Worm (Caenorhabditis elegans) whole organism, L1 larva: Measurements from ENCODE around the gene R07B1.13.

Source experiments
- C16A3.4 ChIP-seq: fragments of 150-350 bp; optimal IDR thresholded peaks from 2 replicates; lab custom pipeline; 2014; ENCODE audit warnings: missing biosample characterization, missing genetic modification characterization
- F16B12.6 ChIP-seq: fragments of 150-350 bp; optimal IDR thresholded peaks from 2 replicates; lab custom pipeline; 2014; ENCODE audit warnings: missing biosample characterization, missing genetic modification characterization
- Y116A8C.19 ChIP-seq: sonication (generic microtip); optimal IDR thresholded peaks from 2 replicates; lab custom pipeline; 2016; ENCODE audit warnings: missing compliant biosample characterization, missing genetic modification characterization, borderline replicate concordance
- aha-1 ChIP-seq: fragments of 150-350 bp; optimal IDR thresholded peaks from 2 replicates; lab custom pipeline; 2014; ENCODE audit warnings: missing biosample characterization, missing genetic modification characterization
- alr-1 ChIP-seq: fragments of 200-800 bp; sonication (Bioruptor generic); optimal IDR thresholded peaks from 2 replicates; lab custom pipeline; 2018; ENCODE audit warnings: borderline replicate concordance, mild to moderate bottlenecking, missing genetic modification characterization, missing compliant biosample characterization
- ama-1 ChIP-seq: fragments of 150-350 bp; optimal IDR thresholded peaks from 2 replicates; lab custom pipeline; 2014
- ceh-8 ChIP-seq: fragments of 200-800 bp; sonication (Bioruptor generic); optimal IDR thresholded peaks from 2 replicates; lab custom pipeline; 2018; ENCODE audit warnings: mild to moderate bottlenecking, missing genetic modification characterization, moderate library complexity, missing compliant biosample characterization
- ceh-88 ChIP-seq: fragments of 200-800 bp; sonication (Bioruptor generic); IDR thresholded peaks from 2 replicates; pipeline ENCODE4 v1.3.6; 2022; ENCODE audit warnings: missing genetic modification characterization, missing compliant biosample characterization
- ceh-90 ChIP-seq: sonication (generic microtip); optimal IDR thresholded peaks from 2 replicates; lab custom pipeline; 2016; ENCODE audit warnings: missing genetic modification characterization, missing compliant biosample characterization
- ces-1 ChIP-seq: fragments of 150-350 bp; optimal IDR thresholded peaks from 2 replicates; lab custom pipeline; 2014; ENCODE audit warnings: missing biosample characterization, missing genetic modification reagents, missing genetic modification characterization
- fkh-8 ChIP-seq: sonication (generic microtip); optimal IDR thresholded peaks from 2 replicates; lab custom pipeline; 2016; ENCODE audit warnings: mild to moderate bottlenecking, missing genetic modification characterization, missing compliant biosample characterization
- hlh-4 ChIP-seq: sonication (generic microtip); optimal IDR thresholded peaks from 2 replicates; lab custom pipeline; 2016; ENCODE audit warnings: mild to moderate bottlenecking, missing genetic modification characterization, missing compliant biosample characterization
- irx-1 ChIP-seq: sonication (generic microtip); optimal IDR thresholded peaks from 2 replicates; lab custom pipeline; 2016; ENCODE audit warnings: missing genetic modification characterization, missing compliant biosample characterization
- isw-1 ChIP-seq: fragments of 200-800 bp; sonication (Bioruptor generic); IDR thresholded peaks from 2 replicates; pipeline ENCODE4 v1.3.6; 2022; ENCODE audit warnings: missing genetic modification characterization, missing compliant biosample characterization
- jun-1 ChIP-seq: fragments of 150-350 bp; optimal IDR thresholded peaks from 2 replicates; lab custom pipeline; 2014; ENCODE audit warnings: missing biosample characterization, missing genetic modification reagents, missing genetic modification characterization
- lin-14 ChIP-seq: fragments of 200-800 bp; sonication (Bioruptor generic); optimal IDR thresholded peaks from 2 replicates; lab custom pipeline; 2018; ENCODE audit warnings: mild to moderate bottlenecking, missing genetic modification characterization, moderate library complexity, missing compliant biosample characterization
- nhr-47 ChIP-seq: sonication (generic microtip); optimal IDR thresholded peaks from 2 replicates; lab custom pipeline; 2016; ENCODE audit warnings: mild to moderate bottlenecking, missing genetic modification characterization, moderate library complexity, missing compliant biosample characterization
- nhr-71 ChIP-seq: sonication (generic microtip); optimal IDR thresholded peaks from 2 replicates; lab custom pipeline; 2016; ENCODE audit warnings: mild to moderate bottlenecking, missing genetic modification characterization, moderate library complexity, missing compliant biosample characterization
- rnt-1 ChIP-seq: sonication (generic microtip); optimal IDR thresholded peaks from 2 replicates; lab custom pipeline; 2016; ENCODE audit warnings: mild to moderate bottlenecking, missing genetic modification characterization, moderate library complexity, missing compliant biosample characterization
- skn-1 ChIP-seq: fragments of 150-350 bp; optimal IDR thresholded peaks from 2 replicates; lab custom pipeline; 2014; ENCODE audit warnings: missing biosample characterization, missing genetic modification characterization
- snu-23 ChIP-seq: sonication (generic microtip); optimal IDR thresholded peaks from 2 replicates; lab custom pipeline; 2016; ENCODE audit warnings: missing genetic modification characterization, missing compliant biosample characterization
- swsn-7 ChIP-seq: sonication (generic microtip); optimal IDR thresholded peaks from 2 replicates; lab custom pipeline; 2016; ENCODE audit warnings: missing genetic modification characterization, missing compliant biosample characterization
- tbx-2 ChIP-seq: sonication (generic microtip); optimal IDR thresholded peaks from 2 replicates; lab custom pipeline; 2016; ENCODE audit warnings: missing genetic modification characterization, missing compliant biosample characterization
- unc-98 ChIP-seq: fragments of 200-800 bp; sonication (Bioruptor generic); IDR thresholded peaks from 2 replicates; pipeline ENCODE4 v1.3.6; 2022; ENCODE audit warnings: missing genetic modification characterization, missing compliant biosample characterization
- vab-15 ChIP-seq: sonication (generic microtip); optimal IDR thresholded peaks from 2 replicates; lab custom pipeline; 2017; ENCODE audit warnings: missing genotype, mild to moderate bottlenecking, missing genetic modification characterization, missing compliant biosample characterization
- xbp-1 ChIP-seq: sonication (generic microtip); optimal IDR thresholded peaks from 2 replicates; lab custom pipeline; 2016; ENCODE audit warnings: missing genetic modification characterization, missing compliant biosample characterization
- ztf-4 ChIP-seq: fragments of 150-350 bp; optimal IDR thresholded peaks from 2 replicates; lab custom pipeline; 2014; ENCODE audit warnings: missing biosample characterization, missing genetic modification characterization

The R07B1.13 gene

ce11 chrX:9899426-9900131, 30.0 kb downstream of the R07B1.13 start, which contains the start of gene phf-34 (continued):
- no peak for TF ChIP-seq ceh-90 (tag; lab: Kevin White, UChicago)
- TF ChIP-seq nhr-71 (tag; lab: Kevin White, UChicago) = peak; percentile 64
- peak; percentile 1 for TF ChIP-seq jun-1 (tag; lab: Kevin White, UChicago)
- peak; percentile 88 for TF ChIP-seq lin-14 (GFP tag; lab: Kevin White, UChicago)
- peak; percentile 54 for TF ChIP-seq swsn-7
- TF ChIP-seq nhr-47 (tag; lab: Kevin White, UChicago) = peak; percentile 54

- no peak for TF ChIP-seq ztf-4 (tag; lab: Kevin White, UChicago)
Measured at ce11 chrX:9905840-9906239, 36.2 kb downstream of the R07B1.13 start, which contains the start of gene F21G4.5. Gene F21G4.5, plus strand, starts transcription at chrX:9906140.

ce11 chrX:9917362-9917761, 47.7 kb downstream of the R07B1.13 start, which contains the start of gene F21G4.6:
Gene F21G4.6, minus strand, starts transcription at chrX:9917448.
- peak; percentile 56 for TF ChIP-seq rnt-1 (tag; lab: Kevin White, UChicago)
- TF ChIP-seq hlh-4 = no peak
- TF ChIP-seq, all 84 proteins: peak for 1

- TF ChIP-seq fkh-8 (tag; lab: Kevin White, UChicago) (no peak), tbx-2 (tag; lab: Kevin White, UChicago) (no peak), irx-1 (tag; lab: Kevin White, UChicago) (no peak), ces-1 (GFP tag; lab: Kevin White, UChicago) (no peak), ceh-88 (GFP tag; lab: Robert Waterston, UW) (no peak), C16A3.4 (tag; lab: Kevin White, UChicago) (no peak), ama-1 (lab: Kevin White, UChicago) (no peak), F16B12.6 (tag; lab: Kevin White, UChicago) (no peak), snu-23 (GFP tag; lab: Kevin White, UChicago) (no peak), isw-1 (GFP tag; lab: Robert Waterston, UW) (no peak), xbp-1 (no peak), ceh-8 (GFP tag; lab: Kevin White, UChicago) (no peak), skn-1 (no peak), unc-98 (no peak), vab-15 (tag; lab: Kevin White, UChicago) (no peak), alr-1 (no peak), Y116A8C.19 (tag; lab: Kevin White, UChicago) (no peak), aha-1 (no peak), ztf-4 (tag; lab: Kevin White, UChicago) (no peak)
- TF ChIP-seq, all 84 proteins: peak for 0
Measured at ce11 chrX:9918997-9919396, 49.4 kb downstream of the R07B1.13 start, which contains the start of gene folr-1. Gene folr-1, plus strand, starts transcription at chrX:9919297.
